Worm (Caenorhabditis elegans): Measurements from ENCODE around the gene slc-25A21.

Gene slc-25A21

ce11 chrX:16192574-16192973, 2.9 kb downstream of the slc-25A21 start (continued):
- no peak for TF ChIP-seq madf-8 (GFP tag; conservative IDR thresholded peaks at IDR 0.05)
- peak; percentile 25 for TF ChIP-seq pha-4 (tag; optimal IDR thresholded peaks at IDR 0.05)
- no peak for TF ChIP-seq cebp-1 (GFP tag; IDR thresholded peaks at IDR 0.05)
- TF ChIP-seq cebp-1 (tag; optimal IDR thresholded peaks at IDR 0.05) = no peak
- TF ChIP-seq madf-6 (GFP tag; IDR thresholded peaks at IDR 0.05) = no peak
- no peak for TF ChIP-seq F22D6.2 (tag; optimal IDR thresholded peaks at IDR 0.05)
- TF ChIP-seq lir-1 (GFP tag; conservative IDR thresholded peaks at IDR 0.05) = no peak
- no peak for TF ChIP-seq bed-1 (GFP tag; IDR thresholded peaks at IDR 0.05)
- peak; percentile 98 for TF ChIP-seq nhr-80 (tag; optimal IDR thresholded peaks at IDR 0.05)
- peak; percentile 57 for TF ChIP-seq nhr-90 (tag; optimal IDR thresholded peaks at IDR 0.05)
- TF ChIP-seq mel-28 (tag; optimal IDR thresholded peaks at IDR 0.05; ENCODE audit: borderline replicate concordance) = no peak
- no peak for TF ChIP-seq madf-3 (GFP tag; IDR thresholded peaks at IDR 0.05)
- TF ChIP-seq ama-1 (optimal IDR thresholded peaks at IDR 0.05) = no peak
- no peak for TF ChIP-seq ama-1 (GFP tag; optimal IDR thresholded peaks at IDR 0.05)

ce11 chrX:16199200-16199764, 9.6 kb downstream of the slc-25A21 start, which contains the start of gene R11.3:
TSS of gene R11.3 (minus strand) at chrX:16199250.
- TF ChIP-seq F49E8.2 (tag; optimal IDR thresholded peaks at IDR 0.05; ENCODE audit: insufficient read depth) = no peak
- no peak for TF ChIP-seq F39B2.1 (GFP tag; IDR thresholded peaks at IDR 0.05)
- no peak for TF ChIP-seq mxl-1 (tag; optimal IDR thresholded peaks at IDR 0.05)
- TF ChIP-seq atf-7 (tag; optimal IDR thresholded peaks at IDR 0.05) = no peak
- 0 out of 2 replicates have a peak, but pooled peaks have one; percentile 29 for TF ChIP-seq hmg-20 (GFP tag; IDR thresholded peaks at IDR 0.05)
- TF ChIP-seq ztf-28 (GFP tag; IDR thresholded peaks at IDR 0.05) = no peak
- TF ChIP-seq ceh-91 (GFP tag; IDR thresholded peaks at IDR 0.05) = no peak
- no peak for TF ChIP-seq B0261.1 (tag; optimal IDR thresholded peaks at IDR 0.05)
- no peak for TF ChIP-seq snpc-4 (GFP tag; optimal IDR thresholded peaks at IDR 0.05)
- TF ChIP-seq snpc-4 (tag; optimal IDR thresholded peaks at IDR 0.05) = no peak
- 0 out of 2 replicates have a peak, but pooled peaks have one; percentile 47 for TF ChIP-seq ekl-4 (GFP tag; IDR thresholded peaks at IDR 0.05)

- TF ChIP-seq nhr-90 (tag; optimal IDR thresholded peaks at IDR 0.05) (no peak), bed-2 (GFP tag; IDR thresholded peaks at IDR 0.05) (no peak), K11D2.4 (GFP tag; IDR thresholded peaks at IDR 0.05) (peak; percentile 74), C17E4.6 (GFP tag; IDR thresholded peaks at IDR 0.05) (0 out of 2 replicates have a peak, but pooled peaks have one; percentile 29), nhr-80 (tag; optimal IDR thresholded peaks at IDR 0.05) (peak; percentile 6), nhr-120 (GFP tag; IDR thresholded peaks at IDR 0.05) (no peak), unc-130 (GFP tag; optimal IDR thresholded peaks at IDR 0.05) (no peak), atf-7 (tag; optimal IDR thresholded peaks at IDR 0.05) (no peak), gei-17 (GFP tag; optimal IDR thresholded peaks at IDR 0.05) (peak; percentile 83), tbp1 (GFP tag; optimal IDR thresholded peaks at IDR 0.05) (peak; percentile 16), madf-6 (GFP tag; IDR thresholded peaks at IDR 0.05) (no peak), hsf-1 (GFP tag; IDR thresholded peaks at IDR 0.05) (no peak), ztf-28 (GFP tag; IDR thresholded peaks at IDR 0.05) (no peak), dox-1 (GFP tag; IDR thresholded peaks at IDR 0.05) (peak; percentile 73), rec-8 (tag; optimal IDR thresholded peaks at IDR 0.05) (no peak), ccch-3 (GFP tag; optimal IDR thresholded peaks at IDR 0.05) (no peak), T26A5.8 (tag; optimal IDR thresholded peaks at IDR 0.05) (no peak), fkh-3 (tag; optimal IDR thresholded peaks at IDR 0.05) (no peak), ztf-6 (GFP tag; IDR thresholded peaks at IDR 0.05) (no peak), F37B4.10 (GFP tag; IDR thresholded peaks at IDR 0.05) (no peak), lin-26 (GFP tag; IDR thresholded peaks at IDR 0.05) (no peak), egrh-3 (GFP tag; IDR thresholded peaks at IDR 0.05) (no peak), attf-3 (GFP tag; conservative IDR thresholded peaks at IDR 0.05) (no peak), F55B11.4 (tag; optimal IDR thresholded peaks at IDR 0.05; ENCODE audit: borderline replicate concordance, insufficient read depth) (no peak), F49E8.2 (tag; optimal IDR thresholded peaks at IDR 0.05; ENCODE audit: insufficient read depth) (no peak), Y79H2A.3 (GFP tag; conservative IDR thresholded peaks at IDR 0.05) (no peak), zfh-2 (GFP tag; conservative IDR thresholded peaks at IDR 0.05) (peak; percentile 50; the same call in 1 of the 2 replicates), cebp-1 (GFP tag; IDR thresholded peaks at IDR 0.05) (no peak), cebp-1 (tag; optimal IDR thresholded peaks at IDR 0.05) (no peak)
These were observed 12.6 kb downstream of the slc-25A21 start for ce11 chrX:16202229-16202628.
